Fruit fly (Drosophila melanogaster) whole organism, embryonic: ENCODE measurements around the gene CG5056.
A peak's percentile ranks its signal among the peaks of the same experiment; 100 is the strongest.

Experiments used
- CG1024 ChIP-seq: fragments of 200-800 bp; sonication (Bioruptor generic); IDR thresholded peaks from 2 replicates; pipeline ENCODE4 v1.3.6; 2022; ENCODE audit warnings: missing biosample characterization, missing genetic modification characterization
- CG11093 ChIP-seq: fragments of 200-800 bp; sonication (Bioruptor generic); IDR thresholded peaks from 3 replicates; pipeline ENCODE4 v1.3.6; 2022; ENCODE audit warnings: missing biosample characterization, missing genetic modification characterization
- CG11504 ChIP-seq: fragments of 200-800 bp; sonication (Bioruptor generic); optimal IDR thresholded peaks from 3 replicates; lab custom pipeline; 2019; ENCODE audit warnings: missing biosample characterization, mild to moderate bottlenecking, missing genetic modification characterization, moderate library complexity
- CG11723 ChIP-seq: fragments of 200-800 bp; sonication (Bioruptor generic); optimal IDR thresholded peaks from 2 replicates; lab custom pipeline; 2017; ENCODE audit warnings: missing biosample characterization, mild to moderate bottlenecking, missing genetic modification characterization
- CG13287 ChIP-seq: fragments of 200-800 bp; sonication (Bioruptor generic); IDR thresholded peaks from 2 replicates; pipeline ENCODE4 v1.3.6; 2022; ENCODE audit warnings: missing biosample characterization, missing genetic modification characterization; ENCODE audit not compliant: partially characterized antibody
- CG14860 ChIP-seq: fragments of 200-800 bp; sonication (Bioruptor generic); IDR thresholded peaks from 3 replicates; pipeline ENCODE4 v1.3.6; 2022; ENCODE audit warnings: missing biosample characterization, missing genetic modification characterization; ENCODE audit not compliant: partially characterized antibody
- CG15514 ChIP-seq: fragments of 200-800 bp; sonication (Bioruptor generic); optimal IDR thresholded peaks from 3 replicates; lab custom pipeline; 2017; ENCODE audit warnings: missing biosample characterization, missing genetic modification characterization, mild to moderate bottlenecking, moderate library complexity, missing genetic modification reagents
- CG16779 ChIP-seq: fragments of 200-800 bp; sonication (Bioruptor generic); IDR thresholded peaks from 2 replicates; pipeline ENCODE4 v1.3.6; 2022; ENCODE audit warnings: missing biosample characterization, missing genetic modification characterization
- CG17359 ChIP-seq: fragments of 200-800 bp; sonication (Bioruptor generic); optimal IDR thresholded peaks from 3 replicates; lab custom pipeline; 2018; ENCODE audit warnings: missing biosample characterization, mild to moderate bottlenecking, missing genetic modification characterization, moderate library complexity
- CG1832 ChIP-seq: fragments of 200-800 bp; sonication (Bioruptor generic); optimal IDR thresholded peaks from 2 replicates; lab custom pipeline; 2017; ENCODE audit warnings: missing biosample characterization, mild to moderate bottlenecking, missing genetic modification characterization, inconsistent platforms
- CG2875 ChIP-seq: fragments of 200-800 bp; sonication (Bioruptor generic); optimal IDR thresholded peaks from 2 replicates; lab custom pipeline; 2017; ENCODE audit warnings: missing biosample characterization, mild to moderate bottlenecking, missing genetic modification characterization, missing genetic modification reagents
- CG31224 ChIP-seq: fragments of 200-800 bp; sonication (Bioruptor generic); IDR thresholded peaks from 2 replicates; pipeline ENCODE4 v1.3.6; 2022; ENCODE audit warnings: missing biosample characterization, missing genetic modification characterization
- CG31441 ChIP-seq: fragments of 200-800 bp; sonication (Bioruptor generic); IDR thresholded peaks from 2 replicates; pipeline ENCODE4 v1.3.6; 2022; ENCODE audit warnings: missing biosample characterization, missing genetic modification characterization
- CG34224 ChIP-seq: fragments of 200-800 bp; sonication (Bioruptor generic); IDR thresholded peaks from 3 replicates; pipeline ENCODE4 v1.3.6; 2022; ENCODE audit warnings: missing biosample characterization, missing genetic modification characterization; ENCODE audit not compliant: partially characterized antibody
- CG34422 ChIP-seq: fragments of 200-800 bp; sonication (Bioruptor generic); IDR thresholded peaks from 3 replicates; pipeline ENCODE4 v1.3.6; 2022; ENCODE audit warnings: missing biosample characterization, missing genetic modification characterization
- CG3995 ChIP-seq: fragments of 200-800 bp; sonication (Bioruptor generic); optimal IDR thresholded peaks from 3 replicates; lab custom pipeline; 2016; ENCODE audit warnings: missing biosample characterization, missing genetic modification characterization
- CG6175 ChIP-seq: fragments of 200-800 bp; sonication (Bioruptor generic); IDR thresholded peaks from 3 replicates; pipeline ENCODE4 v1.3.6; 2022; ENCODE audit warnings: missing biosample characterization, missing genetic modification characterization
- CG8765 ChIP-seq: fragments of 200-800 bp; sonication (Bioruptor generic); IDR thresholded peaks from 2 replicates; pipeline ENCODE4 v1.3.6; 2022; ENCODE audit warnings: missing biosample characterization, missing genetic modification characterization
- CG9437 ChIP-seq: fragments of 200-800 bp; sonication (Bioruptor generic); optimal IDR thresholded peaks from 2 replicates; lab custom pipeline; 2018; ENCODE audit warnings: missing biosample characterization, mild to moderate bottlenecking, missing genetic modification characterization
- Camta ChIP-seq: fragments of 200-800 bp; sonication (Bioruptor generic); optimal IDR thresholded peaks from 2 replicates; lab custom pipeline; 2016; ENCODE audit warnings: missing biosample characterization, missing genetic modification characterization
- D19A ChIP-seq: fragments of 200-800 bp; optimal IDR thresholded peaks from 3 replicates; lab custom pipeline; 2019; ENCODE audit warnings: missing biosample characterization, mild to moderate bottlenecking, missing genetic modification characterization, moderate library complexity
- D19B ChIP-seq: fragments of 200-800 bp; sonication (Bioruptor generic); optimal IDR thresholded peaks from 2 replicates; lab custom pipeline; 2017; ENCODE audit warnings: missing biosample characterization, mild to moderate bottlenecking, missing genetic modification characterization
- Dfd ChIP-seq, 2 experiments: fragments of >200 bp; optimal IDR thresholded peaks; 2 replicates each; lab custom pipeline; 2017; ENCODE audit warnings: missing biosample characterization in 2 of 2, missing genetic modification characterization in 2 of 2
- Dll ChIP-seq: fragments of 200-800 bp; sonication (Bioruptor generic); IDR thresholded peaks from 4 replicates; pipeline ENCODE4 v1.3.6; 2022; ENCODE audit warnings: missing biosample characterization, missing genetic modification characterization; ENCODE audit not compliant: partially characterized antibody
- Fer1 ChIP-seq: fragments of 200-800 bp; sonication (Bioruptor generic); optimal IDR thresholded peaks from 2 replicates; lab custom pipeline; 2017; ENCODE audit warnings: missing biosample characterization, mild to moderate bottlenecking, missing genetic modification characterization
- Gug ChIP-seq: fragments of 200-800 bp; sonication (Bioruptor generic); IDR thresholded peaks from 4 replicates; pipeline ENCODE4 v1.3.6; 2022; ENCODE audit warnings: missing biosample characterization, missing genetic modification characterization
- HmgZ ChIP-seq: fragments of 200-800 bp; sonication (Bioruptor generic); optimal IDR thresholded peaks from 2 replicates; lab custom pipeline; 2018; ENCODE audit warnings: missing biosample characterization, mild to moderate bottlenecking, missing genetic modification characterization
- Mrtf ChIP-seq: fragments of 200-800 bp; sonication (Bioruptor generic); IDR thresholded peaks from 3 replicates; pipeline ENCODE4 v1.3.6; 2022; ENCODE audit warnings: missing biosample characterization, missing genetic modification characterization
- Nf-YB ChIP-seq: fragments of 200-800 bp; sonication (Bioruptor generic); optimal IDR thresholded peaks from 3 replicates; lab custom pipeline; 2019; ENCODE audit warnings: missing biosample characterization, mild to moderate bottlenecking, missing genetic modification characterization, moderate library complexity
- Oaz ChIP-seq: fragments of 200-800 bp; sonication (Bioruptor generic); IDR thresholded peaks from 2 replicates; pipeline ENCODE4 v1.3.6; 2022; ENCODE audit warnings: missing biosample characterization, missing genetic modification characterization
- Optix ChIP-seq: fragments of 200-800 bp; sonication (Bioruptor generic); IDR thresholded peaks from 3 replicates; pipeline ENCODE4 v1.3.6; 2022; ENCODE audit warnings: missing biosample characterization, missing genetic modification characterization
- Scr ChIP-seq: fragments of 200-800 bp; sonication (Bioruptor generic); IDR thresholded peaks from 2 replicates; pipeline ENCODE4 v1.3.6; 2022; ENCODE audit warnings: missing biosample characterization, missing genetic modification characterization; ENCODE audit not compliant: partially characterized antibody
- Spps ChIP-seq: fragments of 200-800 bp; sonication (Bioruptor generic); optimal IDR thresholded peaks from 2 replicates; lab custom pipeline; 2018; ENCODE audit warnings: missing biosample characterization, mild to moderate bottlenecking, missing genetic modification characterization
- Stat92E ChIP-seq, 3 experiments: fragments of >200 bp in 2 of 3; fragments of 200-800 bp in 1 of 3; sonication (Bioruptor generic) in 1 of 3; optimal IDR thresholded peaks; 2 replicates each; lab custom pipeline; 2017 to 2019; ENCODE audit warnings: missing biosample characterization in 3 of 3, missing genetic modification characterization in 3 of 3, mild to moderate bottlenecking in 1 of 3, moderate library complexity in 1 of 3
- YL-1 ChIP-seq: fragments of 200-800 bp; sonication (Bioruptor generic); optimal IDR thresholded peaks from 3 replicates; lab custom pipeline; 2017; ENCODE audit warnings: missing biosample characterization, mild to moderate bottlenecking, missing genetic modification characterization
- bbx ChIP-seq: fragments of 200-800 bp; sonication (Bioruptor generic); IDR thresholded peaks from 2 replicates; pipeline ENCODE4 v1.3.6; 2022; ENCODE audit warnings: missing biosample characterization, missing genetic modification characterization; ENCODE audit not compliant: partially characterized antibody
- btn ChIP-seq: fragments of 200-800 bp; sonication (Bioruptor generic); optimal IDR thresholded peaks from 2 replicates; lab custom pipeline; 2016; ENCODE audit warnings: missing biosample characterization, missing genetic modification characterization
- chn ChIP-seq: fragments of 200-800 bp; sonication (Bioruptor generic); optimal IDR thresholded peaks from 2 replicates; lab custom pipeline; 2016; ENCODE audit warnings: missing biosample characterization, missing genetic modification characterization
- hbn ChIP-seq: fragments of 200-800 bp; sonication (Bioruptor generic); IDR thresholded peaks from 2 replicates; pipeline ENCODE4 v1.3.6; 2022; ENCODE audit warnings: missing biosample characterization, missing genetic modification characterization; ENCODE audit not compliant: partially characterized antibody
- klu ChIP-seq: fragments of 200-800 bp; sonication (Bioruptor generic); IDR thresholded peaks from 2 replicates; pipeline ENCODE4 v1.3.6; 2022; ENCODE audit warnings: missing biosample characterization, missing genetic modification characterization
- maf-S ChIP-seq: fragments of 200-800 bp; sonication (Bioruptor generic); optimal IDR thresholded peaks from 2 replicates; lab custom pipeline; 2016; ENCODE audit warnings: missing biosample characterization, missing genetic modification characterization
- org-1 ChIP-seq: fragments of 200-800 bp; sonication (Bioruptor generic); optimal IDR thresholded peaks from 2 replicates; lab custom pipeline; 2017; ENCODE audit warnings: missing biosample characterization, missing genetic modification characterization
- peb ChIP-seq: fragments of 200-800 bp; sonication (Bioruptor generic); IDR thresholded peaks from 2 replicates; pipeline ENCODE4 v1.3.6; 2022; ENCODE audit warnings: missing biosample characterization, missing genetic modification characterization
- repo ChIP-seq: fragments of 200-800 bp; sonication (Bioruptor generic); optimal IDR thresholded peaks from 2 replicates; lab custom pipeline; 2016; ENCODE audit warnings: missing biosample characterization, missing genetic modification characterization
- ro ChIP-seq: fragments of 200-800 bp; sonication (Bioruptor generic); IDR thresholded peaks from 2 replicates; pipeline ENCODE4 v1.3.6; 2022; ENCODE audit warnings: missing biosample characterization, missing genetic modification characterization
- slp2 ChIP-seq: fragments of 200-800 bp; sonication (Bioruptor generic); optimal IDR thresholded peaks from 2 replicates; lab custom pipeline; 2016; ENCODE audit warnings: missing biosample characterization, missing genetic modification characterization
- sob ChIP-seq: fragments of 200-800 bp; sonication (Bioruptor generic); IDR thresholded peaks from 2 replicates; pipeline ENCODE4 v1.3.6; 2022; ENCODE audit warnings: missing biosample characterization, missing genetic modification characterization
- stc ChIP-seq: fragments of 200-800 bp; sonication (Bioruptor generic); IDR thresholded peaks from 2 replicates; pipeline ENCODE4 v1.3.6; 2022; ENCODE audit warnings: missing biosample characterization, missing genetic modification characterization
- sug ChIP-seq: fragments of 200-800 bp; optimal IDR thresholded peaks from 2 replicates; lab custom pipeline; 2019; ENCODE audit warnings: missing biosample characterization, mild to moderate bottlenecking, missing genetic modification characterization, moderate library complexity
- vfl ChIP-seq: fragments of 200-800 bp; sonication (Bioruptor generic); optimal IDR thresholded peaks from 2 replicates; lab custom pipeline; 2016; ENCODE audit warnings: missing biosample characterization, missing genetic modification characterization
- wek ChIP-seq: fragments of 200-800 bp; sonication (Bioruptor generic); optimal IDR thresholded peaks from 3 replicates; lab custom pipeline; 2018; ENCODE audit warnings: missing biosample characterization, mild to moderate bottlenecking, missing genetic modification characterization, moderate library complexity

The CG5056 gene

dm6 chr2L:10321036-10321583 is 45.4 kb upstream of the CG5056 start (continued):
- TF ChIP-seq Mrtf (GFP tag; lab: Robert Waterston, UW) (no peak), Optix (GFP tag; lab: Robert Waterston, UW) (no peak), bbx (GFP tag; lab: Robert Waterston, UW) (no peak), CG34422 (GFP tag; lab: Robert Waterston, UW) (no peak), Scr (GFP tag; lab: Robert Waterston, UW) (peak; percentile 81), YL-1 (GFP tag; lab: Kevin White, UChicago) (no peak), CG16779 (no peak), maf-S (GFP tag; lab: Kevin White, UChicago) (no peak), Spps (tag; lab: Kevin White, UChicago) (no peak), Oaz (GFP tag; lab: Robert Waterston, UW) (no peak), CG8765 (GFP tag; lab: Robert Waterston, UW) (no peak), CG11093 (GFP tag; lab: Robert Waterston, UW) (no peak), ro (GFP tag; lab: Robert Waterston, UW) (no peak), CG9437 (peak; percentile 7), Camta (GFP tag; lab: Kevin White, UChicago) (no peak), CG14860 (GFP tag; lab: Robert Waterston, UW) (peak; percentile 55; the same call in 2 of the 3 replicates), CG11723 (GFP tag; lab: Kevin White, UChicago) (peak; percentile 7), CG31224 (GFP tag; lab: Robert Waterston, UW) (no peak), CG17359 (tag; lab: Kevin White, UChicago) (no peak), D19B (GFP tag; lab: Kevin White, UChicago) (peak; percentile 12), D19A (tag; lab: Kevin White, UChicago) (no peak), wek (no peak), CG15514 (GFP tag; lab: Kevin White, UChicago) (peak; percentile 6), CG6175 (GFP tag; lab: Robert Waterston, UW) (no peak), CG1024 (no peak), klu (no peak), CG1832 (GFP tag; lab: Kevin White, UChicago) (no peak), HmgZ (tag; lab: Kevin White, UChicago) (no peak), Nf-YB (GFP tag; lab: Kevin White, UChicago) (no peak), Dll (GFP tag; lab: Robert Waterston, UW) (peak; percentile 79), slp2 (GFP tag; lab: Kevin White, UChicago) (peak; percentile 10), chn (GFP tag; lab: Kevin White, UChicago) (no peak), CG31441 (no peak), sob (GFP tag; lab: Robert Waterston, UW) (peak; percentile 33; the same call in 1 of the 2 replicates), CG2875 (GFP tag; lab: Kevin White, UChicago) (no peak), sug (no peak), CG11504 (tag; lab: Kevin White, UChicago) (no peak), org-1 (GFP tag; lab: Kevin White, UChicago) (no peak), hbn (GFP tag; lab: Robert Waterston, UW) (no peak; the same call in none of the 2 replicates), CG13287 (GFP tag; lab: Robert Waterston, UW) (no peak; the same call in none of the 2 replicates), stc (GFP tag; lab: Robert Waterston, UW) (no peak), Gug (GFP tag; lab: Robert Waterston, UW) (peak; percentile 17; the same call in 1 of the 4 replicates), vfl (GFP tag; lab: Kevin White, UChicago) (no peak), CG3995 (GFP tag; lab: Kevin White, UChicago) (peak; percentile 95), peb (GFP tag; lab: Robert Waterston, UW) (no peak), repo (GFP tag; lab: Kevin White, UChicago) (no peak), Dfd (GFP tag; optimal IDR thresholded peaks at IDR 0.05; lab: Kevin White, UChicago) (no peak), Stat92E (GFP tag; optimal IDR thresholded peaks at IDR 0.05; lab: Kevin White, UChicago) (no peak), Fer1 (no peak), CG34224 (GFP tag; lab: Robert Waterston, UW) (no peak), btn (no peak)
